Fruit fly (Drosophila melanogaster) whole organism, embryonic: ENCODE data around the gene CG4704.

Experiments used
- Antp ChIP-seq: fragments of 200-800 bp; sonication (Bioruptor generic); optimal IDR thresholded peaks from 3 replicates; lab custom pipeline; 2016; ENCODE audit warnings: missing biosample characterization, missing genetic modification characterization
- CG11085 ChIP-seq: fragments of 200-800 bp; sonication (Bioruptor generic); IDR thresholded peaks from 2 replicates; pipeline ENCODE4 v1.3.6; 2022; ENCODE audit warnings: missing biosample characterization, missing genetic modification characterization
- CG11247 ChIP-seq: fragments of 200-800 bp; sonication (Bioruptor generic); IDR thresholded peaks from 2 replicates; pipeline ENCODE4 v1.3.6; 2022; ENCODE audit warnings: missing biosample characterization, missing genetic modification characterization
- CG11695 ChIP-seq: fragments of 200-800 bp; sonication (Bioruptor generic); IDR thresholded peaks from 3 replicates; pipeline ENCODE4 v1.3.6; 2022; ENCODE audit warnings: missing biosample characterization, missing genetic modification characterization
- CG11696 ChIP-seq: fragments of 200-800 bp; sonication (Bioruptor generic); IDR thresholded peaks from 2 replicates; pipeline ENCODE4 v1.3.6; 2022; ENCODE audit warnings: missing biosample characterization, missing genetic modification characterization
- CG12155 ChIP-seq: fragments of 200-800 bp; sonication (Bioruptor generic); optimal IDR thresholded peaks from 3 replicates; lab custom pipeline; 2016; ENCODE audit warnings: missing biosample characterization, missing genetic modification characterization
- CG12236 ChIP-seq: fragments of 200-800 bp; sonication (Bioruptor generic); optimal IDR thresholded peaks from 2 replicates; lab custom pipeline; 2016; ENCODE audit warnings: missing biosample characterization, missing genetic modification characterization
- CG1603 ChIP-seq: fragments of 200-800 bp; sonication (Bioruptor generic); optimal IDR thresholded peaks from 2 replicates; lab custom pipeline; 2019; ENCODE audit warnings: missing biosample characterization, mild to moderate bottlenecking, missing genetic modification characterization, moderate library complexity
- CG17612 ChIP-seq: fragments of 200-800 bp; sonication (Bioruptor generic); IDR thresholded peaks from 2 replicates; pipeline ENCODE4 v1.3.6; 2022; ENCODE audit warnings: missing biosample characterization, missing genetic modification characterization
- CG18599 ChIP-seq: fragments of 200-800 bp; sonication (Bioruptor generic); optimal IDR thresholded peaks from 3 replicates; lab custom pipeline; 2017; ENCODE audit warnings: missing biosample characterization, missing genetic modification characterization, mild to moderate bottlenecking, moderate library complexity, missing genetic modification reagents
- CG3407 ChIP-seq: fragments of 200-800 bp; sonication (Bioruptor generic); optimal IDR thresholded peaks from 2 replicates; lab custom pipeline; 2018; ENCODE audit warnings: missing biosample characterization, mild to moderate bottlenecking, missing genetic modification characterization
- CG34224 ChIP-seq: fragments of 200-800 bp; sonication (Bioruptor generic); IDR thresholded peaks from 3 replicates; pipeline ENCODE4 v1.3.6; 2022; ENCODE audit warnings: missing biosample characterization, missing genetic modification characterization; ENCODE audit not compliant: partially characterized antibody
- CG3847 ChIP-seq: fragments of 200-800 bp; sonication (Bioruptor generic); IDR thresholded peaks from 2 replicates; pipeline ENCODE4 v1.3.6; 2022; ENCODE audit warnings: missing biosample characterization, missing genetic modification characterization
- CG8290 ChIP-seq, 3 experiments: fragments of 200-800 bp; sonication (Bioruptor generic); optimal IDR thresholded peaks; 2 replicates each; lab custom pipeline; 2016 to 2019; ENCODE audit warnings: missing biosample characterization in 3 of 3, missing genetic modification characterization in 3 of 3, mild to moderate bottlenecking in 2 of 3, moderate library complexity in 1 of 3
- CG8924 ChIP-seq: fragments of 200-800 bp; optimal IDR thresholded peaks from 3 replicates; lab custom pipeline; 2019; ENCODE audit warnings: missing biosample characterization, mild to moderate bottlenecking, missing genetic modification characterization, moderate library complexity
- Camta ChIP-seq: fragments of 200-800 bp; sonication (Bioruptor generic); optimal IDR thresholded peaks from 2 replicates; lab custom pipeline; 2016; ENCODE audit warnings: missing biosample characterization, missing genetic modification characterization
- CkIIα-i1 ChIP-seq: fragments of 200-800 bp; sonication (Bioruptor generic); IDR thresholded peaks from 2 replicates; pipeline ENCODE4 v1.3.6; 2022; ENCODE audit warnings: missing biosample characterization, missing genetic modification characterization
- CoRest ChIP-seq: fragments of 200-800 bp; sonication (Bioruptor generic); optimal IDR thresholded peaks from 3 replicates; lab custom pipeline; 2018; ENCODE audit warnings: missing biosample characterization, mild to moderate bottlenecking, missing genetic modification characterization, moderate library complexity
- Doc3 ChIP-seq: fragments of 200-800 bp; sonication (Bioruptor generic); IDR thresholded peaks from 3 replicates; pipeline ENCODE4 v1.3.6; 2022; ENCODE audit warnings: missing biosample characterization, missing genetic modification characterization; ENCODE audit not compliant: partially characterized antibody
- E2f1 ChIP-seq: fragments of 200-800 bp; sonication (Bioruptor generic); IDR thresholded peaks from 2 replicates; pipeline ENCODE4 v1.3.6; 2022; ENCODE audit warnings: missing biosample characterization, missing genetic modification characterization
- ERR ChIP-seq: fragments of 200-800 bp; sonication (Bioruptor generic); optimal IDR thresholded peaks from 2 replicates; lab custom pipeline; 2016; ENCODE audit warnings: missing biosample characterization, missing genetic modification characterization
- Eip74EF ChIP-seq, 2 experiments: fragments of 200-800 bp in 1 of 2; fragments of >200 bp in 1 of 2; sonication (Bioruptor generic) in 1 of 2; optimal IDR thresholded peaks; 2 replicates each; lab custom pipeline; 2017 to 2019; ENCODE audit warnings: missing biosample characterization in 2 of 2, missing genetic modification characterization in 2 of 2, mild to moderate bottlenecking in 1 of 2, moderate library complexity in 1 of 2
- GATAe ChIP-seq: fragments of 200-800 bp; sonication (Bioruptor generic); conservative IDR thresholded peaks from 2 replicates; pipeline ENCODE4 v1.3.6; 2022; ENCODE audit warnings: missing biosample characterization, missing genetic modification characterization
- Hmr ChIP-seq: fragments of 200-800 bp; sonication (Bioruptor generic); optimal IDR thresholded peaks from 3 replicates; lab custom pipeline; 2017; ENCODE audit warnings: mild to moderate bottlenecking, missing biosample characterization, missing genetic modification reagents, missing genetic modification characterization
- Hr78 ChIP-seq, 2 experiments: fragments of 200-800 bp in 1 of 2; fragments of >200 bp in 1 of 2; sonication (Bioruptor generic) in 1 of 2; optimal IDR thresholded peaks; 2 replicates each; lab custom pipeline; 2017 to 2019; ENCODE audit warnings: missing biosample characterization in 2 of 2, missing genetic modification characterization in 2 of 2, mild to moderate bottlenecking in 1 of 2, moderate library complexity in 1 of 2
- Lpt ChIP-seq: fragments of >200 bp; optimal IDR thresholded peaks from 2 replicates; lab custom pipeline; 2018; ENCODE audit warnings: missing biosample characterization, missing genetic modification characterization
- NC2α ChIP-seq: fragments of 200-800 bp; sonication (Bioruptor generic); optimal IDR thresholded peaks from 2 replicates; lab custom pipeline; 2016; ENCODE audit warnings: missing biosample characterization, missing genetic modification characterization
- NC2β ChIP-seq: fragments of 200-800 bp; sonication (Bioruptor generic); optimal IDR thresholded peaks from 2 replicates; lab custom pipeline; 2016; ENCODE audit warnings: missing biosample characterization, missing genetic modification characterization
- Six4 ChIP-seq: fragments of 200-800 bp; sonication (Bioruptor generic); optimal IDR thresholded peaks from 2 replicates; lab custom pipeline; 2016; ENCODE audit warnings: missing biosample characterization, missing genetic modification characterization
- amos ChIP-seq: fragments of 200-800 bp; sonication (Bioruptor generic); IDR thresholded peaks from 2 replicates; pipeline ENCODE4 v1.3.6; 2022; ENCODE audit warnings: missing biosample characterization, missing genetic modification characterization; ENCODE audit not compliant: partially characterized antibody
- ci ChIP-seq: fragments of 200-800 bp; sonication (Bioruptor generic); IDR thresholded peaks from 3 replicates; pipeline ENCODE4 v1.3.6; 2022; ENCODE audit warnings: missing biosample characterization, missing genetic modification characterization
- dm ChIP-seq: fragments of 200-800 bp; sonication (Bioruptor generic); optimal IDR thresholded peaks from 3 replicates; lab custom pipeline; 2016; ENCODE audit warnings: missing biosample characterization, missing genetic modification characterization
- dmrt99B ChIP-seq: fragments of 200-800 bp; sonication (Bioruptor generic); optimal IDR thresholded peaks from 2 replicates; lab custom pipeline; 2018; ENCODE audit warnings: missing biosample characterization, mild to moderate bottlenecking, missing genetic modification characterization, moderate library complexity
- fd96Cb ChIP-seq: fragments of 200-800 bp; sonication (Bioruptor generic); optimal IDR thresholded peaks from 2 replicates; lab custom pipeline; 2018; ENCODE audit warnings: missing biosample characterization, mild to moderate bottlenecking, missing genetic modification characterization, moderate library complexity
- gce ChIP-seq: fragments of 200-800 bp; sonication (Bioruptor generic); IDR thresholded peaks from 3 replicates; pipeline ENCODE4 v1.3.6; 2022; ENCODE audit warnings: missing biosample characterization, missing genetic modification characterization
- ham ChIP-seq: fragments of 200-800 bp; sonication (Bioruptor generic); IDR thresholded peaks from 2 replicates; pipeline ENCODE4 v1.3.6; 2022; ENCODE audit warnings: missing biosample characterization, missing genetic modification characterization
- ind ChIP-seq: fragments of 200-800 bp; sonication (Bioruptor generic); optimal IDR thresholded peaks from 3 replicates; lab custom pipeline; 2016; ENCODE audit warnings: missing biosample characterization, missing genetic modification characterization
- jing ChIP-seq: fragments of 200-800 bp; sonication (Bioruptor generic); optimal IDR thresholded peaks from 2 replicates; lab custom pipeline; 2018; ENCODE audit warnings: missing biosample characterization, mild to moderate bottlenecking, missing genetic modification characterization
- lbe ChIP-seq: fragments of 200-800 bp; sonication (Bioruptor generic); optimal IDR thresholded peaks from 2 replicates; lab custom pipeline; 2016; ENCODE audit warnings: missing biosample characterization, mild to moderate bottlenecking, missing genetic modification characterization
- onecut ChIP-seq: fragments of 200-800 bp; sonication (Bioruptor generic); IDR thresholded peaks from 2 replicates; pipeline ENCODE4 v1.3.6; 2022; ENCODE audit warnings: missing biosample characterization, missing genetic modification characterization
- pita ChIP-seq: fragments of 200-800 bp; sonication (Bioruptor generic); optimal IDR thresholded peaks from 2 replicates; lab custom pipeline; 2017; ENCODE audit warnings: missing biosample characterization, mild to moderate bottlenecking, missing genetic modification characterization
- prd ChIP-seq, 3 experiments: fragments of >200 bp in 2 of 3; fragments of 200-800 bp in 1 of 3; sonication (Bioruptor generic) in 1 of 3; optimal IDR thresholded peaks in 2 of 3; IDR thresholded peaks in 1 of 3; 2 replicates in 2 of 3; 3 replicates in 1 of 3; pipeline versions ENCODE4 v1.3.6 to Lab custom; 2017 to 2022; ENCODE audit warnings: missing biosample characterization in 1 of 3, missing genetic modification characterization in 1 of 3
- row ChIP-seq: fragments of 200-800 bp; sonication (Bioruptor generic); IDR thresholded peaks from 3 replicates; pipeline ENCODE4 v1.3.6; 2022; ENCODE audit warnings: missing biosample characterization, missing genetic modification characterization
- tin ChIP-seq: fragments of 200-800 bp; sonication (Bioruptor generic); optimal IDR thresholded peaks from 3 replicates; lab custom pipeline; 2016; ENCODE audit warnings: missing biosample characterization, missing genetic modification characterization
- tll ChIP-seq, 2 experiments: fragments of 200-800 bp in 1 of 2; fragments of >200 bp in 1 of 2; sonication (Bioruptor generic) in 1 of 2; optimal IDR thresholded peaks; 2 replicates each; lab custom pipeline; 2017 to 2019; ENCODE audit warnings: missing biosample characterization in 2 of 2, missing genetic modification characterization in 2 of 2, mild to moderate bottlenecking in 1 of 2, moderate library complexity in 1 of 2
- trem ChIP-seq: fragments of 200-800 bp; optimal IDR thresholded peaks from 3 replicates; lab custom pipeline; 2019; ENCODE audit warnings: missing biosample characterization, mild to moderate bottlenecking, missing genetic modification characterization, moderate library complexity
- unc-4 ChIP-seq: fragments of 200-800 bp; sonication (Bioruptor generic); IDR thresholded peaks from 2 replicates; pipeline ENCODE4 v1.3.6; 2022; ENCODE audit warnings: missing biosample characterization, missing genetic modification characterization; ENCODE audit not compliant: partially characterized antibody
- usp ChIP-seq: fragments of >200 bp; optimal IDR thresholded peaks from 2 replicates; lab custom pipeline; 2017; ENCODE audit warnings: missing biosample characterization, missing genetic modification characterization
- yki ChIP-seq: fragments of >200 bp; optimal IDR thresholded peaks from 3 replicates; lab custom pipeline; 2018

CG4704 gene

DNA sequence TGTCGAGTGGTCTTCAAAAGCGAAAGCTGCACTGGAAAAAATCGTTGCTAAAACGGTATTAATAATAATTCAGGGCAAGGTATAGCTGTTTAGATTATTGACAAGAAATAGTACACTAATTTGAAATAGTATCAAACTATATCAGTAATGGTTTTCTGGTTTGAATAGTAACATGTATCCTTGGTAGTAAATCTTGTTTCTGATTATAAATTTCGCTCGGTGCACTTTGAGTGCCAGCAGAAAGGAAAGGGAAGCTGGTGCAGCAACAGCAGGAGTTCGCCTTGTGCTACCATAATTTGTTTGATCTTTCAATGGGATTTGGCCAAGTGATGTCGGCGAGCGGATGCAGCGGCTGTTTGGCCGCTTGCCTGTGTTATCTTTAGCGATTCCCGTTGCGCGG, 40.7 kb upstream of the CG4704 start (continued):
- TF ChIP-seq ind (peak; percentile 32), dmrt99B (peak; percentile 46), NC2α (GFP tag; lab: Kevin White, UChicago) (no peak), Camta (no peak), tin (GFP tag; lab: Kevin White, UChicago) (peak; percentile 37), onecut (GFP tag; lab: Robert Waterston, UW) (no peak), CG17612 (no peak), tll (GFP tag; optimal IDR thresholded peaks at IDR 0.05; lab: Kevin White, UChicago) (peak in 1 of 2 experiments; percentile 69), CG8924 (tag; lab: Kevin White, UChicago) (peak; percentile 55), row (GFP tag; lab: Robert Waterston, UW) (peak; percentile 57; the same call in 2 of the 3 replicates), NC2β (GFP tag; lab: Kevin White, UChicago) (no peak)

DNA sequence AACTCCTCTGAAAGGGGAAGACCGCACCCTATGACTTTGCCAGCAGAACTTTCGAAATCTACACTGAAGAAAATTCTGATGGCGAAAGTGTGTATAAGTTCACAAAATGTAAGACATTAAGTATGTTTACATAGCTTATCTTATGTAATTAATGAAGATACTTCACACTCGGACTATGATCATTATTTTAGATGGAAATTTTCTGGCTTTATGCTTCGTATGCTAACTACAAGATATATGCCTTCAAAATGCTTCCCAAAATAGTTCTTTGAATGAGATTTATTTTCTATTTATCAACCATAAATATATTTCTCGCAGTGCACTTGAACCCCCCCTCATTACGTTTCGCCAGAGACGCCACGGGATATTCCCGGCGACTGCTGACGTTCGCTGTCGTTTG, 32.3 kb upstream of the CG4704 start:
- no peak for TF ChIP-seq CG11247
- no peak for TF ChIP-seq Six4 (GFP tag; lab: Kevin White, UChicago)
- TF ChIP-seq CG18599 (GFP tag; lab: Kevin White, UChicago) = peak; percentile 60
- no peak for TF ChIP-seq Hr78 (GFP tag; optimal IDR thresholded peaks at IDR 0.05; lab: Kevin White, UChicago)
- TF ChIP-seq CG11695 (GFP tag; lab: Robert Waterston, UW) = peak; percentile 56; the same call in 1 of the 3 replicates
- TF ChIP-seq gce (GFP tag; lab: Robert Waterston, UW) = no peak
- TF ChIP-seq Hmr = peak; percentile 32
- no peak for TF ChIP-seq Doc3 (GFP tag; lab: Robert Waterston, UW)
- TF ChIP-seq CG8290 (GFP tag; optimal IDR thresholded peaks at IDR 0.05; lab: Kevin White, UChicago) = no peak
- peak in 1 of 2 experiments; percentile 29 for TF ChIP-seq CG8290 (tag; optimal IDR thresholded peaks at IDR 0.05; lab: Kevin White, UChicago)
- no peak for TF ChIP-seq Antp (GFP tag; lab: Kevin White, UChicago)
- TF ChIP-seq CG11085 (GFP tag; lab: Robert Waterston, UW) = no peak
- no peak for TF ChIP-seq CG34224 (GFP tag; lab: Robert Waterston, UW)
- peak; percentile 57 for TF ChIP-seq fd96Cb (tag; lab: Kevin White, UChicago)
- TF ChIP-seq CG11696 (GFP tag; lab: Robert Waterston, UW) = no peak
- no peak for TF ChIP-seq CG12236
- 0 out of 3 replicates have a peak, but pooled peaks have one; percentile 10 for TF ChIP-seq ci (GFP tag; lab: Robert Waterston, UW)
- TF ChIP-seq CG3847 = no peak
- no peak for TF ChIP-seq lbe (GFP tag; lab: Kevin White, UChicago)
- no peak for TF ChIP-seq usp
- peak; percentile 6 for TF ChIP-seq trem (tag; lab: Kevin White, UChicago)
- peak; percentile 9 for TF ChIP-seq CG3407 (GFP tag; lab: Kevin White, UChicago)
- no peak for TF ChIP-seq CG12155
- no peak for TF ChIP-seq ham
- no peak for TF ChIP-seq Lpt (GFP tag; lab: Kevin White, UChicago)
- peak; percentile 35 for TF ChIP-seq jing
- no peak for TF ChIP-seq yki (lab: Kevin White, UChicago)
- TF ChIP-seq E2f1 (GFP tag; lab: Robert Waterston, UW) = peak; percentile 57; the same call in 1 of the 2 replicates
- TF ChIP-seq unc-4 (GFP tag; lab: Robert Waterston, UW) = no peak
- no peak for TF ChIP-seq dm (GFP tag; lab: Kevin White, UChicago)
- TF ChIP-seq Eip74EF (GFP tag; optimal IDR thresholded peaks at IDR 0.05; lab: Kevin White, UChicago) = peak in 1 of 2 experiments; percentile 2
- TF ChIP-seq ERR = no peak
- no peak for TF ChIP-seq amos (GFP tag; lab: Robert Waterston, UW)
- no peak for TF ChIP-seq prd (optimal IDR thresholded peaks at IDR 0.05; lab: Kevin White, UChicago)
- peak; percentile 59; the same call in 2 of the 3 replicates for TF ChIP-seq prd (GFP tag; IDR thresholded peaks at IDR 0.05; lab: Robert Waterston, UW)
- peak; percentile 63 for TF ChIP-seq CoRest
- no peak for TF ChIP-seq pita
- TF ChIP-seq GATAe (GFP tag; lab: Robert Waterston, UW) = no peak
- peak; percentile 41 for TF ChIP-seq CG1603
- no peak for TF ChIP-seq CkIIα-i1 (GFP tag; lab: Robert Waterston, UW)
